Fruit fly (Drosophila melanogaster) S2 (cell line): ENCODE measurements around the gene CG43291.

Source experiments
- CG8478 ChIP-seq: fragments of >200 bp; optimal IDR thresholded peaks from 2 replicates; lab custom pipeline; 2018
- CTCF ChIP-seq, 2 experiments: fragments of >200 bp; optimal IDR thresholded peaks; 2 replicates each; lab custom pipeline; 2018

CG43291 gene

DNA sequence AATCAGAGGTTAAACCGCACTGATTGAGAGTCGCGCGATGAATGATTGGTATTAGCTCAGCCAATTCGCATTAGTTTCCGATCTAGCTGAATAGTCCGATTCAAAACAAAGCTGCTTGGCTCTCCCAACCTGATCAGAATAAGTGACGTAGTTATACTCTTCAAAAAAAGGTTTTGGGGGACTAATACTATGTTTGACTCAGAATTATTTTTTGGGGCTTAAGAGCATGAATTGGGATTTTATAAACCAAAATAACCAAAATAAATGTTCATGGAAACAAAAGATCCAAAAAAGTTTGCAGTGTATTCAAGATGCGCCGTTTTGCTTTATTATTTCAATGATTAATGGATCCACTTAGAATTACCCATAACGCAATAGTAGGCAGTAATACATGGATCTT is 26.6 kb downstream of the CG43291 start, which contains the start of gene CG9649:
TSS of gene CG9649 (minus strand) at position 44 of the 400 bp plus-strand sequence.
- TF ChIP-seq CTCF (optimal IDR thresholded peaks at IDR 0.05; lab: Kevin White, UChicago): no peak
- TF ChIP-seq CG8478: no peak

dm6 chr3R:14214776-14215175 is 29.7 kb downstream of the CG43291 start, which contains the start of gene Dop1R1:
Gene Dop1R1, minus strand, starts transcription at chr3R:14214810.
- TF ChIP-seq CTCF (optimal IDR thresholded peaks at IDR 0.05; lab: Kevin White, UChicago): no peak
- no peak for TF ChIP-seq CG8478
